Fruit fly (Drosophila melanogaster): ENCODE data around the gene CG17343.

Gene CG17343

dm6 chr2L:19058916-19059315 is 5.8 kb upstream of the CG17343 start, which contains the start of gene Phlpp (continued):
- TF ChIP-seq Ets96B (tag; optimal IDR thresholded peaks at IDR 0.05) (no peak), CG3032 (tag; optimal IDR thresholded peaks at IDR 0.05) (peak; percentile 21)

dm6 chr2L:19063090-19063692 is 1.5 kb upstream of the CG17343 start, which contains the start of gene Dus4:
Gene Dus4 (plus strand): TSS chr2L:19063295.
- TF ChIP-seq CG3032 (tag; optimal IDR thresholded peaks at IDR 0.05) (no peak), Eip75B (GFP tag; optimal IDR thresholded peaks at IDR 0.05) (no peak), CG6854 (GFP tag; optimal IDR thresholded peaks at IDR 0.05) (no peak), CG6808 (GFP tag; optimal IDR thresholded peaks at IDR 0.05) (no peak), Eip93F (GFP tag; optimal IDR thresholded peaks at IDR 0.05) (no peak), acj6 (GFP tag; optimal IDR thresholded peaks at IDR 0.05) (no peak), CG3919 (GFP tag; optimal IDR thresholded peaks at IDR 0.05) (no peak), Sox102F (GFP tag; optimal IDR thresholded peaks at IDR 0.05) (no peak), CG34406 (GFP tag; optimal IDR thresholded peaks at IDR 0.05) (no peak), Blimp-1 (GFP tag; optimal IDR thresholded peaks at IDR 0.05) (no peak), dac (GFP tag; optimal IDR thresholded peaks at IDR 0.05) (no peak), Eip78C (GFP tag) (no peak), lz (GFP tag; optimal IDR thresholded peaks at IDR 0.05) (no peak), Ets21C (GFP tag; optimal IDR thresholded peaks at IDR 0.05) (no peak), Hr38 (GFP tag; optimal IDR thresholded peaks at IDR 0.05) (no peak), CG10669 (GFP tag; optimal IDR thresholded peaks at IDR 0.05) (no peak), CG1621 (tag; optimal IDR thresholded peaks at IDR 0.05) (no peak), Ets96B (tag; optimal IDR thresholded peaks at IDR 0.05) (no peak), salr (GFP tag; optimal IDR thresholded peaks at IDR 0.05) (no peak)

dm6 chr2L:19068393-19068792 is 3.7 kb downstream of the CG17343 start:
- TF ChIP-seq Hr39 (GFP tag; optimal IDR thresholded peaks at IDR 0.05) = no peak
- TF ChIP-seq CG8119 (GFP tag; IDR thresholded peaks at IDR 0.05) = no peak
- no peak for TF ChIP-seq Eip75B (GFP tag; optimal IDR thresholded peaks at IDR 0.05)
- no peak for TF ChIP-seq fd59A (GFP tag; optimal IDR thresholded peaks at IDR 0.05)

- TF ChIP-seq CG7368 (GFP tag; optimal IDR thresholded peaks at IDR 0.05) (no peak), Hr39 (GFP tag; optimal IDR thresholded peaks at IDR 0.05) (peak; percentile 1), Eip78C (GFP tag) (peak; percentile 74), CG3032 (tag; optimal IDR thresholded peaks at IDR 0.05) (no peak), net (GFP tag; optimal IDR thresholded peaks at IDR 0.05) (no peak), Ets21C (GFP tag; optimal IDR thresholded peaks at IDR 0.05) (no peak), CG32006 (GFP tag; optimal IDR thresholded peaks at IDR 0.05) (peak; percentile 47), CG6854 (GFP tag; optimal IDR thresholded peaks at IDR 0.05) (no peak), CG8119 (GFP tag; IDR thresholded peaks at IDR 0.05) (no peak), CG6276 (GFP tag; optimal IDR thresholded peaks at IDR 0.05) (no peak), CG11902 (GFP tag; optimal IDR thresholded peaks at IDR 0.05) (no peak), eg (GFP tag; IDR thresholded peaks at IDR 0.05) (peak; percentile 55; the same call in 2 of the 3 replicates)
These were observed 4.9 kb downstream of the CG17343 start, which contains the start of gene CG10702 for dm6 chr2L:19069548-19070145. Gene CG10702 (minus strand): TSS chr2L:19069851.

dm6 chr2L:19071713-19072112 is 7.0 kb downstream of the CG17343 start:
- TF ChIP-seq Smox (GFP tag; optimal IDR thresholded peaks at IDR 0.05) (peak; percentile 21), esn (GFP tag; optimal IDR thresholded peaks at IDR 0.05) (peak; percentile 15), CG11762 (GFP tag; optimal IDR thresholded peaks at IDR 0.05; ENCODE audit: insufficient read depth) (no peak), dsx (GFP tag; optimal IDR thresholded peaks at IDR 0.05; ENCODE audit: poor library complexity, severe bottlenecking) (peak; percentile 82), ss (GFP tag; optimal IDR thresholded peaks at IDR 0.05) (no peak), Sox102F (GFP tag; optimal IDR thresholded peaks at IDR 0.05) (no peak), Eip78C (GFP tag) (peak; percentile 56), OdsH (GFP tag; optimal IDR thresholded peaks at IDR 0.05) (no peak), lz (GFP tag; optimal IDR thresholded peaks at IDR 0.05) (peak; percentile 5), Met (GFP tag; optimal IDR thresholded peaks at IDR 0.05) (peak; percentile 25), svp (GFP tag) (peak; percentile 62), topi (GFP tag; optimal IDR thresholded peaks at IDR 0.05) (peak; percentile 20), Hr39 (GFP tag; optimal IDR thresholded peaks at IDR 0.05) (peak; percentile 9), Sox15 (GFP tag; optimal IDR thresholded peaks at IDR 0.05) (no peak)
